Fruit fly (Drosophila melanogaster): ENCODE measurements around the gene Ir67b.

Gene Ir67b

DNA sequence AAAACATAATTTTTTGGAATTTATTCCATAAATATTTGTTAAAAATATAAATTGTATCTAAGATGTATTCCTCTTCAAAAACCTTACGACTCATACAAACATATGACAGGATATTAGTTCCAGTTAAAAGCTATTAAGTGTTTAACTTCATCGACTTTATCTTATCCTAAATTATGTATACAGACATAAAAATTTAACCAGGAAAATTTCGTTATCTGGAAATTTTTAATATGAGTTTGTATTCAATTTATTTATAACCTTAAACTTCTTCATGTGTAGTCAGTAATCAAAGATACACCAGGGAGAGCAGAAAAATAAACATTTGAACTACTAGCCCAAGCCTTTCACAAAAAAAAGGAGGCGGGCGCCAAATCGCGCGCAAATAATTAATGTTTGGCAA, 2.3 kb downstream of the Ir67b start:
- TF ChIP-seq h (optimal IDR thresholded peaks at IDR 0.05) (no peak), insv (optimal IDR thresholded peaks at IDR 0.05) (no peak), Myc (optimal IDR thresholded peaks at IDR 0.05) (no peak), Sin3A (optimal IDR thresholded peaks at IDR 0.05) (no peak), psq (optimal IDR thresholded peaks at IDR 0.05) (no peak), ttk (optimal IDR thresholded peaks at IDR 0.05) (no peak)

- TF ChIP-seq Myc (optimal IDR thresholded peaks at IDR 0.05) = no peak
- TF ChIP-seq insv (optimal IDR thresholded peaks at IDR 0.05) = no peak
- TF ChIP-seq h (optimal IDR thresholded peaks at IDR 0.05) = no peak
- no peak for TF ChIP-seq psq (optimal IDR thresholded peaks at IDR 0.05)
- no peak for TF ChIP-seq ttk (optimal IDR thresholded peaks at IDR 0.05)
- no peak for TF ChIP-seq Sin3A (optimal IDR thresholded peaks at IDR 0.05)
These were observed 3.0 kb downstream of the Ir67b start for dm6 chr3L:10428746-10429145.

DNA sequence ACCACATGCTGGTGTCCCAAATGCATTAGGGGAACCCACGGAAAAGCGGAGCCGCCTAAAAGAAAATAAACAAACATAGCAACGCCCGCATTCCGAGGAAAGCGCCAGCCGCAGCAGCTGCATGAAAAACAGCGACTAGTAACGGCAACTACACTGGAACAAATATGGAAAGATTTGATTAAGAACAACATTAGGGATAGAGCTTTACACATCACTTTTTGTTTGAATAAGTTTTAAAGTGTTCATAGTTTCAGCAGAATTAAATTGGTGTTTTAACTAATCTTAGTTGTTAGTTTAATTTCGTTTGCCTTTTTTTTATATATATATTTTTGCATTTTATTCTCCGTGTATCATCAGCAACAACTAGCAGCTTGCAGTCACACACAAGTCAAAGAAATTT, 3.8 kb downstream of the Ir67b start:
- TF ChIP-seq insv (optimal IDR thresholded peaks at IDR 0.05) = no peak
- TF ChIP-seq h (optimal IDR thresholded peaks at IDR 0.05) = no peak
- TF ChIP-seq Myc (optimal IDR thresholded peaks at IDR 0.05) = no peak
- TF ChIP-seq ttk (optimal IDR thresholded peaks at IDR 0.05) = no peak
- no peak for TF ChIP-seq psq (optimal IDR thresholded peaks at IDR 0.05)
- no peak for TF ChIP-seq Sin3A (optimal IDR thresholded peaks at IDR 0.05)

- TF ChIP-seq h (optimal IDR thresholded peaks at IDR 0.05) (no peak), ttk (optimal IDR thresholded peaks at IDR 0.05) (no peak), Myc (optimal IDR thresholded peaks at IDR 0.05) (no peak), Sin3A (optimal IDR thresholded peaks at IDR 0.05) (no peak), psq (optimal IDR thresholded peaks at IDR 0.05) (no peak), insv (optimal IDR thresholded peaks at IDR 0.05) (no peak)
These were observed 4.5 kb downstream of the Ir67b start for dm6 chr3L:10427318-10427717.

DNA sequence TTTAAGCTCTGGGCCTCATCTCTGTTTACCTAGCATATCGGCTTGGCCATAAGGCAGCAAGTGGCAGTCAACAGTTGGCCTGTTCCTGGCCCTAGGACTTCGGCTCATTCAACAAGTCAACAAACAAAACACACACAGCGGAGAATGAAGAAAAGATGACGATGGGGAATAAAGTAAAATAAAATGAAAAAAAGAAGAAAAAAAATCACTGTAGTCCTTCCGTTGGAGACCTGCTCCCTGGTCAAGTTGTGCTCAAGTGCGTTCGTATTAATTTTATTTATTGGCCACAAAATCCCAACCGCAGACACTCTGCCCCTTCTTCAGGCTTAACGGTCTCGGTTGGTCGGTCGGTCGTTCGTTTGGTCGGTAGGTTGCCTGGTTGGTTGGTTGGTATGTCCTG, 13.4 kb downstream of the Ir67b start:
- TF ChIP-seq ttk (optimal IDR thresholded peaks at IDR 0.05) (no peak), Sin3A (optimal IDR thresholded peaks at IDR 0.05) (no peak), psq (optimal IDR thresholded peaks at IDR 0.05) (no peak), h (optimal IDR thresholded peaks at IDR 0.05) (no peak), insv (optimal IDR thresholded peaks at IDR 0.05) (no peak), Myc (optimal IDR thresholded peaks at IDR 0.05) (no peak)

- TF ChIP-seq Sin3A (optimal IDR thresholded peaks at IDR 0.05) = no peak
- no peak for TF ChIP-seq psq (optimal IDR thresholded peaks at IDR 0.05)
- no peak for TF ChIP-seq h (optimal IDR thresholded peaks at IDR 0.05)
- no peak for TF ChIP-seq ttk (optimal IDR thresholded peaks at IDR 0.05)
- no peak for TF ChIP-seq Myc (optimal IDR thresholded peaks at IDR 0.05)
- TF ChIP-seq insv (optimal IDR thresholded peaks at IDR 0.05) = no peak
These were observed 19.3 kb downstream of the Ir67b start, which contains the start of gene CG12362 for dm6 chr3L:10412518-10412917. Gene CG12362 (plus strand): TSS chr3L:10412818.

dm6 chr3L:10411611-10412010, 20.2 kb downstream of the Ir67b start:
- TF ChIP-seq insv (optimal IDR thresholded peaks at IDR 0.05) (no peak), h (optimal IDR thresholded peaks at IDR 0.05) (no peak), psq (optimal IDR thresholded peaks at IDR 0.05) (no peak), Myc (optimal IDR thresholded peaks at IDR 0.05) (no peak), Sin3A (optimal IDR thresholded peaks at IDR 0.05) (no peak)

DNA sequence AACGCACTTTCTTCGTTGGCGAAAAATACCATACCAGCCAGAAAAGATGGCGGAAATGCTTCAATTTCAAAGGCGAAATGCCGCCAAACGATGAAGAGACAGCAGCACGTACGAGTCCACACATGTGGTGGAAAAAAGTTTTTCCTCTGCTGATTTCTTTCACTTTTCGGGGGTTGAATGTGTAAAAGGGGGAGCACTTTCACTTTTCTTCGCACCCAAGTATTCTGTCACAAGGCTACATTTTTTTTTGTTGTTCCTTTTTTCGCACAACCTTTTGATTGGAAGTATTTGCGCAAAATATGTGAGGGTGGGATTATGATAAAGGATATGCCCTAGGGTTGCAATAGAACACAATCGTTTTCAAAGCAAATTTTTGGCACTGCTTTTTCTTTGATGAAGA, 22.3 kb downstream of the Ir67b start:
- no peak for TF ChIP-seq Sin3A (optimal IDR thresholded peaks at IDR 0.05)
- TF ChIP-seq psq (optimal IDR thresholded peaks at IDR 0.05) = no peak
- no peak for TF ChIP-seq h (optimal IDR thresholded peaks at IDR 0.05)
- no peak for TF ChIP-seq Myc (optimal IDR thresholded peaks at IDR 0.05)
- no peak for TF ChIP-seq insv (optimal IDR thresholded peaks at IDR 0.05)
- TF ChIP-seq ttk (optimal IDR thresholded peaks at IDR 0.05) = no peak

dm6 chr3L:10407743-10408142, 24.0 kb downstream of the Ir67b start:
- TF ChIP-seq ttk (optimal IDR thresholded peaks at IDR 0.05) (no peak), Myc (optimal IDR thresholded peaks at IDR 0.05) (no peak), Sin3A (optimal IDR thresholded peaks at IDR 0.05) (no peak), h (optimal IDR thresholded peaks at IDR 0.05) (no peak), psq (optimal IDR thresholded peaks at IDR 0.05) (no peak), insv (optimal IDR thresholded peaks at IDR 0.05) (no peak)

DNA sequence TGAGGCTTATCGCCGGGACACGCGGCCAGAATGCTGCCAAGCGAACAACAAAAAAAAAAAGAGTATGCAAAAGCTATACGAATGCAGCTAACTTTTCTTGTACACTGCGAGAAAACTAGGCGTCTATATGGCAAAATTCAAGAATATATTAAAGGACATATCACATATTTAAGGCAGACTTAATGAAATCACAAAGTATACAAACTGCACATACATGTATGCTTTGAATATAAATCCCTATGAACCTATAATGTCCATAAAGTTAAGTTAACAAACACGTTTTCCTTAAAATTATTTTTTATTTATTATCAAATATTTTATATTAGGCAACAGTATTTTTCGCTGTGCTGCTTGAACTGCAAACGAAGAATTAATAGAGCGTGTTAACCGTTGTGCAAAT, 33.1 kb downstream of the Ir67b start:
- TF ChIP-seq insv (optimal IDR thresholded peaks at IDR 0.05) (no peak), h (optimal IDR thresholded peaks at IDR 0.05) (no peak), Sin3A (optimal IDR thresholded peaks at IDR 0.05) (no peak), psq (optimal IDR thresholded peaks at IDR 0.05) (no peak), ttk (optimal IDR thresholded peaks at IDR 0.05) (no peak)

DNA sequence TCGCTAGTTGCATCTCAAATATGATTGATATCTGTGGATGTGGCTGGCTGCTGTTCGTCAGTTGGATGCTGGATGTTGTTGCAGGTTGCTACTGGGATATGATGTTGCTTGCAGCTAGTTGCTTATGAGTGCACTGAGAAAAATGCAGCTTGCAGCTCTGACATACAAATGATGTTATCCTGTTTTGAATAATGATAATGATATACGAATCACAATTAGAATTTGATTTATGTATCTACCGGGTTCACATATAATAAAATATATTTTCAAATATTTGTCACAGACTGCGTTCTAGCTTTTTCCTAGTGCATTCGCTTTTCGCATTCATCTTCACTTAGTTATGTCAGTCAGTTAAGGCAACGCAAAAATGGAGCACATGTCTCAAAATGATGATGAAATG, 35.3 kb downstream of the Ir67b start:
- TF ChIP-seq insv (optimal IDR thresholded peaks at IDR 0.05) (no peak), psq (optimal IDR thresholded peaks at IDR 0.05) (no peak), Sin3A (optimal IDR thresholded peaks at IDR 0.05) (no peak), Myc (optimal IDR thresholded peaks at IDR 0.05) (no peak), ttk (optimal IDR thresholded peaks at IDR 0.05) (no peak), h (optimal IDR thresholded peaks at IDR 0.05) (no peak)

- TF ChIP-seq ttk (optimal IDR thresholded peaks at IDR 0.05) (no peak), h (optimal IDR thresholded peaks at IDR 0.05) (no peak), insv (optimal IDR thresholded peaks at IDR 0.05) (no peak), Sin3A (optimal IDR thresholded peaks at IDR 0.05) (no peak), psq (optimal IDR thresholded peaks at IDR 0.05) (no peak), Myc (optimal IDR thresholded peaks at IDR 0.05) (no peak)
These were observed 39.1 kb downstream of the Ir67b start for dm6 chr3L:10392585-10393258.

DNA sequence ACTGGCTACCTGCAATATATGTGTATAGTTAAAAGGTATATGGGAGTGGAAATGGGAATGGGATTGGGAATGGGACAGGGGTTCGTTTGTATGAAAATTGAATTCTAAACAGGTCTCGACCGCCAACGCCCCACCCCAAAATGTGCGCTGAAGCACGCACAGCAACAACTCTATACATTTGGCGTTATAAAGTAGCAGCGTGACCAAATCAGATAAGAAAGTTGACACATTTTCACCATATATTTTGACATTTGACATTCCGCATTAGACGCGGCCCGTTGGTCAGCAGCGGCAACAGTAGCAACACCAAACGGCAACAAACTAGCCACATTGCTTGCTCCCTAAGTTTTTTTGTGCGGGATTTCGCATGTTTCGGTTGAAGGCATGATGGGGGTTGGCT, 39.7 kb downstream of the Ir67b start:
- TF ChIP-seq Myc (optimal IDR thresholded peaks at IDR 0.05) = no peak
- no peak for TF ChIP-seq ttk (optimal IDR thresholded peaks at IDR 0.05)
- no peak for TF ChIP-seq h (optimal IDR thresholded peaks at IDR 0.05)
